Fruit fly (Drosophila melanogaster) whole organism, embryonic: ENCODE results near the gene CG7607.

ENCODE experiments used
- Awh ChIP-seq: fragments of 200-800 bp; sonication (Bioruptor generic); IDR thresholded peaks from 2 replicates; pipeline ENCODE4, ENCODE4 v1.3.6; 2022; ENCODE audit warnings: missing biosample characterization, missing genetic modification characterization
- B-H2 ChIP-seq: fragments of 200-800 bp; sonication (Bioruptor generic); optimal IDR thresholded peaks from 2 replicates; lab custom pipeline; 2018; ENCODE audit warnings: missing biosample characterization, mild to moderate bottlenecking, missing genetic modification characterization
- CG10543 ChIP-seq: fragments of 200-800 bp; sonication (Bioruptor generic); optimal IDR thresholded peaks from 3 replicates; lab custom pipeline; 2017; ENCODE audit warnings: missing biosample characterization, mild to moderate bottlenecking, missing genetic modification characterization, moderate library complexity
- CG12155 ChIP-seq: fragments of 200-800 bp; sonication (Bioruptor generic); optimal IDR thresholded peaks from 3 replicates; lab custom pipeline; 2016; ENCODE audit warnings: missing biosample characterization, missing genetic modification characterization
- CG12391 ChIP-seq: fragments of 200-800 bp; sonication (Bioruptor generic); optimal IDR thresholded peaks from 3 replicates; lab custom pipeline; 2018; ENCODE audit warnings: missing biosample characterization, mild to moderate bottlenecking, missing genetic modification characterization, moderate library complexity
- CG12769 ChIP-seq: fragments of 200-800 bp; sonication (Bioruptor generic); optimal IDR thresholded peaks from 2 replicates; lab custom pipeline; 2019; ENCODE audit warnings: missing biosample characterization, mild to moderate bottlenecking, missing genetic modification characterization, moderate library complexity
- CG15269 ChIP-seq: fragments of 200-800 bp; sonication (Bioruptor generic); optimal IDR thresholded peaks from 2 replicates; lab custom pipeline; 2018; ENCODE audit warnings: missing biosample characterization, mild to moderate bottlenecking, missing genetic modification characterization, moderate library complexity
- CG17328 ChIP-seq: fragments of 200-800 bp; sonication (Bioruptor generic); IDR thresholded peaks from 2 replicates; pipeline ENCODE4 v1.3.6; 2022; ENCODE audit warnings: missing biosample characterization, missing genetic modification characterization
- CG30431 ChIP-seq: fragments of 200-800 bp; sonication (Bioruptor generic); optimal IDR thresholded peaks from 2 replicates; lab custom pipeline; 2017; ENCODE audit warnings: missing biosample characterization, missing genetic modification characterization
- CG31365 ChIP-seq: fragments of 200-800 bp; sonication (Bioruptor generic); optimal IDR thresholded peaks from 2 replicates; lab custom pipeline; 2018; ENCODE audit warnings: missing biosample characterization, mild to moderate bottlenecking, missing genetic modification characterization
- CG32532 ChIP-seq: fragments of 200-800 bp; sonication (Bioruptor generic); IDR thresholded peaks from 2 replicates; pipeline ENCODE4 v1.3.6; 2022; ENCODE audit warnings: missing biosample characterization, missing genetic modification characterization
- CG3407 ChIP-seq: fragments of 200-800 bp; sonication (Bioruptor generic); optimal IDR thresholded peaks from 2 replicates; lab custom pipeline; 2018; ENCODE audit warnings: missing biosample characterization, mild to moderate bottlenecking, missing genetic modification characterization
- CG6254 ChIP-seq: fragments of 200-800 bp; sonication (Bioruptor generic); optimal IDR thresholded peaks from 3 replicates; lab custom pipeline; 2017; ENCODE audit warnings: mild to moderate bottlenecking, missing biosample characterization, missing genetic modification reagents, missing genetic modification characterization
- CG6683 ChIP-seq: fragments of 200-800 bp; sonication (Bioruptor generic); optimal IDR thresholded peaks from 2 replicates; lab custom pipeline; 2017; ENCODE audit warnings: missing biosample characterization, mild to moderate bottlenecking, missing genetic modification characterization, missing genetic modification reagents
- CG6813 ChIP-seq: fragments of 200-800 bp; sonication (Bioruptor generic); optimal IDR thresholded peaks from 2 replicates; lab custom pipeline; 2017; ENCODE audit warnings: missing biosample characterization, missing genetic modification characterization, mild to moderate bottlenecking, moderate library complexity, missing genetic modification reagents
- CG7357 ChIP-seq: fragments of 200-800 bp; sonication (Bioruptor generic); IDR thresholded peaks from 3 replicates; pipeline ENCODE4 v1.3.6; 2022; ENCODE audit warnings: missing biosample characterization, missing genetic modification characterization
- CoRest ChIP-seq: fragments of 200-800 bp; sonication (Bioruptor generic); optimal IDR thresholded peaks from 3 replicates; lab custom pipeline; 2018; ENCODE audit warnings: missing biosample characterization, mild to moderate bottlenecking, missing genetic modification characterization, moderate library complexity
- CrebB ChIP-seq: fragments of 200-800 bp; sonication (Bioruptor generic); optimal IDR thresholded peaks from 3 replicates; lab custom pipeline; 2018; ENCODE audit warnings: missing biosample characterization, mild to moderate bottlenecking, missing genetic modification characterization
- D19B ChIP-seq: fragments of 200-800 bp; sonication (Bioruptor generic); optimal IDR thresholded peaks from 2 replicates; lab custom pipeline; 2017; ENCODE audit warnings: missing biosample characterization, mild to moderate bottlenecking, missing genetic modification characterization
- Dbx ChIP-seq: fragments of 200-800 bp; sonication (Bioruptor generic); IDR thresholded peaks from 3 replicates; pipeline ENCODE4 v1.3.6; 2022; ENCODE audit warnings: missing biosample characterization, missing genetic modification characterization
- Dref ChIP-seq: fragments of 200-800 bp; sonication (Bioruptor generic); IDR thresholded peaks from 2 replicates; pipeline ENCODE4 v1.3.6; 2022; ENCODE audit warnings: missing biosample characterization, missing genetic modification characterization
- Drgx ChIP-seq: fragments of 200-800 bp; sonication (Bioruptor generic); IDR thresholded peaks from 2 replicates; pipeline ENCODE4 v1.3.6; 2022; ENCODE audit warnings: missing biosample characterization, missing genetic modification characterization
- E2f2 ChIP-seq: fragments of 200-800 bp; sonication (Bioruptor generic); IDR thresholded peaks from 2 replicates; pipeline ENCODE4 v1.3.6; 2022; ENCODE audit warnings: missing biosample characterization, missing genetic modification characterization
- HLH3B ChIP-seq: fragments of 200-800 bp; sonication (Bioruptor generic); IDR thresholded peaks from 2 replicates; pipeline ENCODE4 v1.3.6; 2022; ENCODE audit warnings: missing biosample characterization, missing genetic modification characterization
- HLHmδ ChIP-seq: fragments of 200-800 bp; sonication (Bioruptor generic); optimal IDR thresholded peaks from 2 replicates; lab custom pipeline; 2018; ENCODE audit warnings: missing biosample characterization, mild to moderate bottlenecking, missing genetic modification characterization, moderate library complexity
- Med ChIP-seq: fragments of 200-800 bp; sonication (Bioruptor generic); peaks from one replicate; lab custom pipeline; 2016; ENCODE audit warnings: missing biosample characterization, missing genetic modification characterization, mild to moderate bottlenecking, inconsistent platforms, moderate library complexity
- Myb ChIP-seq: fragments of 200-800 bp; sonication (Bioruptor generic); optimal IDR thresholded peaks from 2 replicates; lab custom pipeline; 2016; ENCODE audit warnings: missing biosample characterization, missing genetic modification characterization
- Nf-YC ChIP-seq: fragments of 200-800 bp; optimal IDR thresholded peaks from 3 replicates; lab custom pipeline; 2019; ENCODE audit warnings: missing biosample characterization, mild to moderate bottlenecking, missing genetic modification characterization, moderate library complexity
- Oaz ChIP-seq: fragments of 200-800 bp; sonication (Bioruptor generic); IDR thresholded peaks from 2 replicates; pipeline ENCODE4 v1.3.6; 2022; ENCODE audit warnings: missing biosample characterization, missing genetic modification characterization
- Ptx1 ChIP-seq: fragments of 200-800 bp; sonication (Bioruptor generic); IDR thresholded peaks from 2 replicates; pipeline ENCODE4 v1.3.6; 2022; ENCODE audit warnings: missing biosample characterization, missing genetic modification characterization
- Xbp1 ChIP-seq: fragments of 200-800 bp; sonication (Bioruptor generic); optimal IDR thresholded peaks from 3 replicates; lab custom pipeline; 2016; ENCODE audit warnings: missing biosample characterization, mild to moderate bottlenecking, missing genetic modification characterization
- ara ChIP-seq: fragments of 200-800 bp; sonication (Bioruptor generic); IDR thresholded peaks from 2 replicates; pipeline ENCODE4 v1.3.6; 2022; ENCODE audit warnings: missing biosample characterization, missing genetic modification characterization
- bsh ChIP-seq, 2 experiments: fragments of 200-800 bp; sonication (Bioruptor generic); optimal IDR thresholded peaks; 2 replicates each; lab custom pipeline; 2017 to 2018; ENCODE audit warnings: mild to moderate bottlenecking in 2 of 2, missing biosample characterization in 2 of 2, missing genetic modification characterization in 2 of 2, moderate library complexity in 1 of 2
- cas ChIP-seq: fragments of 200-800 bp; sonication (Bioruptor generic); IDR thresholded peaks from 2 replicates; pipeline ENCODE4 v1.3.6; 2022; ENCODE audit warnings: missing biosample characterization, missing genetic modification characterization
- crp ChIP-seq, 2 experiments: fragments of 200-800 bp; sonication (Bioruptor generic); optimal IDR thresholded peaks; 2 replicates in 1 of 2; 3 replicates in 1 of 2; lab custom pipeline; 2017; ENCODE audit warnings: missing biosample characterization in 2 of 2, missing genetic modification characterization in 2 of 2, mild to moderate bottlenecking in 1 of 2, moderate library complexity in 1 of 2
- esg ChIP-seq: fragments of 200-800 bp; sonication (Bioruptor generic); conservative IDR thresholded peaks from 2 replicates; pipeline ENCODE4 v1.3.6; 2022; ENCODE audit warnings: missing biosample characterization, missing genetic modification characterization
- klu ChIP-seq: fragments of 200-800 bp; sonication (Bioruptor generic); IDR thresholded peaks from 2 replicates; pipeline ENCODE4 v1.3.6; 2022; ENCODE audit warnings: missing biosample characterization, missing genetic modification characterization
- lov ChIP-seq, 2 experiments: fragments of 200-800 bp in 1 of 2; fragments of >200 bp in 1 of 2; sonication (Bioruptor generic) in 1 of 2; IDR thresholded peaks in 1 of 2; optimal IDR thresholded peaks in 1 of 2; 2 replicates in 1 of 2; 3 replicates in 1 of 2; pipeline versions ENCODE4 v1.3.6 to Lab custom; 2017 to 2022; ENCODE audit warnings: missing biosample characterization in 1 of 2, missing genetic modification characterization in 1 of 2
- nerfin-1 ChIP-seq: fragments of 200-800 bp; sonication (Bioruptor generic); optimal IDR thresholded peaks from 3 replicates; lab custom pipeline; 2019; ENCODE audit warnings: missing biosample characterization, mild to moderate bottlenecking, missing genetic modification characterization, moderate library complexity
- pan ChIP-seq, 4 experiments: fragments of >200 bp in 3 of 4; fragments of 200-800 bp in 1 of 4; sonication (Bioruptor generic) in 1 of 4; optimal IDR thresholded peaks in 3 of 4; IDR thresholded peaks in 1 of 4; 2 replicates each; pipeline versions ENCODE4 v1.3.6 to Lab custom; 2017 to 2022; ENCODE audit warnings: missing biosample characterization in 2 of 4, missing genetic modification characterization in 2 of 4, mixed read lengths in 1 of 4
- pita ChIP-seq: fragments of 200-800 bp; sonication (Bioruptor generic); optimal IDR thresholded peaks from 2 replicates; lab custom pipeline; 2017; ENCODE audit warnings: missing biosample characterization, mild to moderate bottlenecking, missing genetic modification characterization
- row ChIP-seq: fragments of 200-800 bp; sonication (Bioruptor generic); IDR thresholded peaks from 3 replicates; pipeline ENCODE4 v1.3.6; 2022; ENCODE audit warnings: missing biosample characterization, missing genetic modification characterization
- scrt ChIP-seq: fragments of 200-800 bp; sonication (Bioruptor generic); optimal IDR thresholded peaks from 2 replicates; lab custom pipeline; 2018; ENCODE audit warnings: missing biosample characterization, mild to moderate bottlenecking, missing genetic modification characterization, moderate library complexity
- shn ChIP-seq: fragments of 200-800 bp; sonication (Bioruptor generic); optimal IDR thresholded peaks from 3 replicates; lab custom pipeline; 2016; ENCODE audit warnings: missing biosample characterization, missing genetic modification characterization
- sr ChIP-seq: fragments of 200-800 bp; sonication (Bioruptor generic); IDR thresholded peaks from 3 replicates; pipeline ENCODE4 v1.3.6; 2022; ENCODE audit warnings: missing biosample characterization, missing genetic modification characterization
- ssp ChIP-seq: fragments of 200-800 bp; sonication (Bioruptor generic); IDR thresholded peaks from 2 replicates; pipeline ENCODE4 v1.3.6; 2022; ENCODE audit warnings: missing biosample characterization, missing genetic modification characterization
- tgo ChIP-seq: fragments of 200-800 bp; sonication (Bioruptor generic); IDR thresholded peaks from 3 replicates; pipeline ENCODE4 v1.3.6; 2022; ENCODE audit warnings: missing biosample characterization, missing genetic modification characterization
- vvl ChIP-seq: fragments of 200-800 bp; sonication (Bioruptor generic); IDR thresholded peaks from 2 replicates; pipeline ENCODE4 v1.3.6; 2022; ENCODE audit warnings: missing biosample characterization, missing genetic modification characterization
- zf30C ChIP-seq: fragments of 200-800 bp; sonication (Bioruptor generic); optimal IDR thresholded peaks from 3 replicates; lab custom pipeline; 2018; ENCODE audit warnings: missing biosample characterization, mild to moderate bottlenecking, missing genetic modification characterization

The CG7607 gene

dm6 chr3L:11155380-11155779, 44.0 kb upstream of the CG7607 start (continued):
- TF ChIP-seq Awh (GFP tag; lab: Robert Waterston, UW), result peak; percentile 33; the same call in 1 of the 2 replicates
- peak; percentile 47 for TF ChIP-seq esg
- no peak for TF ChIP-seq crp (GFP tag; optimal IDR thresholded peaks at IDR 0.05; lab: Kevin White, UChicago)
- no peak for TF ChIP-seq CG6254 (GFP tag; lab: Kevin White, UChicago)
- no peak for TF ChIP-seq pan (optimal IDR thresholded peaks at IDR 0.05; lab: Kevin White, UChicago)
- TF ChIP-seq pan (GFP tag; optimal IDR thresholded peaks at IDR 0.05 in 1 of 2, IDR thresholded peaks at IDR 0.05 in 1 of 2), result peak in 1 of 2 experiments; percentile 64
- no peak for TF ChIP-seq lov (optimal IDR thresholded peaks at IDR 0.05; lab: Kevin White, UChicago)
- TF ChIP-seq lov (GFP tag; IDR thresholded peaks at IDR 0.05; lab: Robert Waterston, UW), result no peak
- TF ChIP-seq CG12155 (GFP tag; lab: Kevin White, UChicago), result no peak
- TF ChIP-seq Ptx1 (GFP tag; lab: Robert Waterston, UW), result 0 out of 2 replicates have a peak, but pooled peaks have one; percentile 13
- TF ChIP-seq zf30C (GFP tag; lab: Kevin White, UChicago), result no peak
- TF ChIP-seq CrebB (tag; lab: Kevin White, UChicago), result no peak
- TF ChIP-seq CG6683 (GFP tag; lab: Kevin White, UChicago), result no peak
- TF ChIP-seq CG15269 (tag; lab: Kevin White, UChicago), result peak; percentile 18
- peak; percentile 7 for TF ChIP-seq CoRest (tag; lab: Kevin White, UChicago)
- TF ChIP-seq Myb (GFP tag; lab: Kevin White, UChicago), result no peak
- TF ChIP-seq Dbx (GFP tag; lab: Robert Waterston, UW), result no peak
- no peak for TF ChIP-seq CG12769 (tag; lab: Kevin White, UChicago)
- no peak for TF ChIP-seq pita
- no peak for TF ChIP-seq HLHmδ (GFP tag; lab: Kevin White, UChicago)
- peak; percentile 36; the same call in 2 of the 3 replicates for TF ChIP-seq row (GFP tag; lab: Robert Waterston, UW)
- 0 out of 3 replicates have a peak, but pooled peaks have one; percentile 6 for TF ChIP-seq CG7357 (GFP tag; lab: Robert Waterston, UW)
- no peak for TF ChIP-seq CG10543 (GFP tag; lab: Kevin White, UChicago)
- TF ChIP-seq ssp (GFP tag; lab: Robert Waterston, UW), result peak; percentile 23; the same call in 1 of the 2 replicates
- TF ChIP-seq CG30431, result peak; percentile 6
- no peak for TF ChIP-seq Dref (GFP tag; lab: Robert Waterston, UW)
- peak; percentile 72 for TF ChIP-seq Med (GFP tag; lab: Kevin White, UChicago)
- TF ChIP-seq D19B (GFP tag; lab: Kevin White, UChicago), result no peak
- TF ChIP-seq CG31365 (tag; lab: Kevin White, UChicago), result no peak
- TF ChIP-seq vvl (GFP tag; lab: Robert Waterston, UW), result peak; percentile 45; the same call in 1 of the 2 replicates
- TF ChIP-seq scrt (GFP tag; lab: Kevin White, UChicago), result no peak
- TF ChIP-seq E2f2 (GFP tag; lab: Robert Waterston, UW), result peak; percentile 21; the same call in 1 of the 2 replicates
- no peak for TF ChIP-seq nerfin-1 (tag; lab: Kevin White, UChicago)
- TF ChIP-seq Oaz (GFP tag; lab: Robert Waterston, UW), result no peak
- peak in 1 of 2 experiments; percentile 25 for TF ChIP-seq bsh (GFP tag; optimal IDR thresholded peaks at IDR 0.05; lab: Kevin White, UChicago)
- peak; percentile 78 for TF ChIP-seq Drgx
- TF ChIP-seq shn, result no peak
- TF ChIP-seq cas (GFP tag; lab: Robert Waterston, UW), result no peak
- 0 out of 2 replicates have a peak, but pooled peaks have one; percentile 13 for TF ChIP-seq klu
- TF ChIP-seq CG32532 (GFP tag; lab: Robert Waterston, UW), result peak; percentile 25; the same call in 1 of the 2 replicates
- no peak for TF ChIP-seq CG3407
- TF ChIP-seq CG6813 (GFP tag; lab: Kevin White, UChicago), result no peak
- peak; percentile 15 for TF ChIP-seq CG12391 (tag; lab: Kevin White, UChicago)
- TF ChIP-seq tgo (GFP tag; lab: Robert Waterston, UW), result peak; percentile 47; the same call in 1 of the 3 replicates
- TF ChIP-seq B-H2, result no peak
- TF ChIP-seq Nf-YC (tag; lab: Kevin White, UChicago), result no peak
- TF ChIP-seq ara (GFP tag; lab: Robert Waterston, UW), result 0 out of 2 replicates have a peak, but pooled peaks have one; percentile 14
- TF ChIP-seq Xbp1 (GFP tag; lab: Kevin White, UChicago), result peak; percentile 24
- TF ChIP-seq sr (GFP tag; lab: Robert Waterston, UW), result no peak
- TF ChIP-seq HLH3B, result 0 out of 2 replicates have a peak, but pooled peaks have one; percentile 17
- 0 out of 2 replicates have a peak, but pooled peaks have one; percentile 36 for TF ChIP-seq CG17328 (GFP tag; lab: Robert Waterston, UW)
